Worm (Caenorhabditis elegans) whole organism, mixed stage, embryonic: ENCODE data around the gene K09D9.1.

ENCODE experiments used
- M03D4.4 ChIP-seq: sonication (generic microtip); optimal IDR thresholded peaks from 2 replicates; lab custom pipeline; 2017; ENCODE audit warnings: mild to moderate bottlenecking, missing genetic modification characterization, missing compliant biosample characterization
- bed-3 ChIP-seq: fragments of 200-800 bp; sonication (Bioruptor generic); optimal IDR thresholded peaks from 3 replicates; lab custom pipeline; 2018; ENCODE audit warnings: mild to moderate bottlenecking, missing genetic modification characterization, moderate library complexity, missing compliant biosample characterization
- blmp-1 ChIP-seq: fragments of 150-350 bp; optimal IDR thresholded peaks from 2 replicates; lab custom pipeline; 2014; ENCODE audit warnings: missing biosample characterization, missing genetic modification characterization
- ceh-39 ChIP-seq: fragments of 150-350 bp; optimal IDR thresholded peaks from 2 replicates; lab custom pipeline; 2014; ENCODE audit warnings: missing biosample characterization, missing genetic modification characterization
- ceh-43 ChIP-seq: fragments of 200-800 bp; sonication (Bioruptor generic); optimal IDR thresholded peaks from 2 replicates; lab custom pipeline; 2018; ENCODE audit warnings: mild to moderate bottlenecking, missing genetic modification characterization, moderate library complexity, missing compliant biosample characterization
- ceh-83 ChIP-seq: fragments of 200-800 bp; sonication (Bioruptor generic); optimal IDR thresholded peaks from 2 replicates; lab custom pipeline; 2018; ENCODE audit warnings: mild to moderate bottlenecking, missing genetic modification characterization, missing compliant biosample characterization
- ces-1 ChIP-seq: fragments of 150-350 bp; optimal IDR thresholded peaks from 2 replicates; lab custom pipeline; 2014; ENCODE audit warnings: missing biosample characterization, missing genetic modification reagents, missing genetic modification characterization
- cnd-1 ChIP-seq: fragments of 200-800 bp; sonication (Bioruptor generic); optimal IDR thresholded peaks from 2 replicates; lab custom pipeline; 2018; ENCODE audit warnings: mild to moderate bottlenecking, missing genetic modification characterization, missing compliant biosample characterization
- drap-1 ChIP-seq: fragments of 200-800 bp; sonication (Bioruptor generic); optimal IDR thresholded peaks from 3 replicates; lab custom pipeline; 2018; ENCODE audit warnings: mild to moderate bottlenecking, missing genetic modification characterization, missing compliant biosample characterization
- elt-3 ChIP-seq: fragments of 150-350 bp; optimal IDR thresholded peaks from 2 replicates; lab custom pipeline; 2014; ENCODE audit warnings: missing biosample characterization, missing genetic modification characterization
- flh-1 ChIP-seq: fragments of 200-800 bp; sonication (Bioruptor generic); optimal IDR thresholded peaks from 2 replicates; lab custom pipeline; 2018; ENCODE audit warnings: mild to moderate bottlenecking, missing genetic modification characterization, moderate library complexity, missing compliant biosample characterization
- ham-2 ChIP-seq: fragments of 200-800 bp; sonication (Bioruptor generic); optimal IDR thresholded peaks from 2 replicates; lab custom pipeline; 2018; ENCODE audit warnings: mild to moderate bottlenecking, missing genetic modification characterization, missing compliant biosample characterization
- hlh-1 ChIP-seq: fragments of 150-350 bp; optimal IDR thresholded peaks from 2 replicates; lab custom pipeline; 2014; ENCODE audit warnings: missing biosample characterization, missing genetic modification reagents, missing genetic modification characterization
- lin-13 ChIP-seq: fragments of 150-350 bp; optimal IDR thresholded peaks from 2 replicates; lab custom pipeline; 2014; ENCODE audit warnings: missing biosample characterization, missing genetic modification characterization
- lin-32 ChIP-seq: fragments of 200-800 bp; sonication (Bioruptor generic); optimal IDR thresholded peaks from 2 replicates; lab custom pipeline; 2018; ENCODE audit warnings: mild to moderate bottlenecking, missing genetic modification characterization, missing compliant biosample characterization
- mab-5 ChIP-seq: fragments of 150-350 bp; optimal IDR thresholded peaks from 2 replicates; lab custom pipeline; 2014; ENCODE audit warnings: missing biosample characterization, missing genetic modification characterization
- mep-1 ChIP-seq: fragments of 150-350 bp; optimal IDR thresholded peaks from 2 replicates; lab custom pipeline; 2017; ENCODE audit warnings: missing biosample characterization, missing genetic modification reagents, missing genetic modification characterization, inconsistent platforms
- mls-2 ChIP-seq: sonication (generic microtip); optimal IDR thresholded peaks from 2 replicates; lab custom pipeline; 2016; ENCODE audit warnings: mild to moderate bottlenecking, missing genetic modification characterization, moderate library complexity, missing compliant biosample characterization
- nhr-12 ChIP-seq: fragments of 150-350 bp; optimal IDR thresholded peaks from 2 replicates; lab custom pipeline; 2014; ENCODE audit warnings: missing biosample characterization, missing genetic modification characterization
- nhr-2 ChIP-seq: fragments of 150-350 bp; optimal IDR thresholded peaks from 2 replicates; lab custom pipeline; 2014; ENCODE audit warnings: missing biosample characterization, missing genetic modification characterization
- nhr-237 ChIP-seq: fragments of 150-350 bp; optimal IDR thresholded peaks from 2 replicates; lab custom pipeline; 2014; ENCODE audit warnings: missing biosample characterization, missing genetic modification characterization
- nhr-28 ChIP-seq: fragments of 150-350 bp; optimal IDR thresholded peaks from 2 replicates; lab custom pipeline; 2014; ENCODE audit warnings: missing biosample characterization, missing genetic modification characterization
- nhr-76 ChIP-seq: sonication (generic microtip); optimal IDR thresholded peaks from 2 replicates; lab custom pipeline; 2017; ENCODE audit warnings: missing biosample characterization, missing genetic modification characterization
- pha-4 ChIP-seq: fragments of 150-350 bp; optimal IDR thresholded peaks from 2 replicates; lab custom pipeline; 2018; ENCODE audit warnings: missing biosample characterization, missing genetic modification reagents, missing genetic modification characterization
- sem-2 ChIP-seq: fragments of 200-800 bp; sonication (Bioruptor generic); optimal IDR thresholded peaks from 2 replicates; lab custom pipeline; 2018; ENCODE audit warnings: mild to moderate bottlenecking, missing genetic modification characterization, missing compliant biosample characterization
- snpc-4 ChIP-seq: fragments of 150-350 bp; optimal IDR thresholded peaks from 2 replicates; lab custom pipeline; 2014; ENCODE audit warnings: missing biosample characterization, missing genetic modification characterization
- sptf-1 ChIP-seq: sonication (generic microtip); optimal IDR thresholded peaks from 2 replicates; lab custom pipeline; 2017; ENCODE audit warnings: mild to moderate bottlenecking, missing genetic modification characterization, moderate library complexity, missing compliant biosample characterization
- tbx-8 ChIP-seq: fragments of 200-800 bp; sonication (Bioruptor generic); optimal IDR thresholded peaks from 2 replicates; lab custom pipeline; 2018; ENCODE audit warnings: mild to moderate bottlenecking, missing genetic modification characterization, moderate library complexity, missing compliant biosample characterization
- unc-120 ChIP-seq: sonication (generic microtip); optimal IDR thresholded peaks from 2 replicates; lab custom pipeline; 2017; ENCODE audit warnings: missing genetic modification characterization, missing compliant biosample characterization; ENCODE audit not compliant: poor library complexity, severe bottlenecking
- unc-39 ChIP-seq: fragments of 150-350 bp; optimal IDR thresholded peaks from 2 replicates; lab custom pipeline; 2014; ENCODE audit warnings: missing biosample characterization, missing genetic modification characterization
- zip-8 ChIP-seq: fragments of 150-350 bp; optimal IDR thresholded peaks from 2 replicates; lab custom pipeline; 2014; ENCODE audit warnings: missing biosample characterization, missing genetic modification characterization
- ztf-11 ChIP-seq: fragments of 150-350 bp; optimal IDR thresholded peaks from 2 replicates; lab custom pipeline; 2014; ENCODE audit warnings: missing biosample characterization, missing genetic modification characterization

The K09D9.1 gene

DNA sequence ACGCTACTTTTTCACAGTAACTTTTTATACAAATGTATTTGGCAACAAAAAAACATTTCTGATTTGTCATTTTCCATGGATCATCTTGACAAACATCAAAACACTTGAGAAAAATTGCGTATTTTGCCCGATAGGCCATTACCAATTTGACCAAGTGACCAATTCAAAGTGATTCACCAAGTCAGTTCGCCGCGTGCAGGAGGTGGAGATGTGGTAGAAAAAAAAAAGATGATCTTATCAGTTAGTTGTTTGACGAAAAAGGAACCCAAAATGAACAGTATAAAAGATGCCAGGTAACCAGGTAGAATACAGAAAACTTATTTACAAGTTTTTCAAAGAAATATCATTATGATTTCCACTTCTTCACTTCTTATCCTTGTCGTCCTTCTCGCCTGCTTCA lies 35.8 kb upstream of the K09D9.1 start, which contains the start of gene nlp-27:
nlp-27 (plus strand) TSS at position 309 of the 400 bp plus-strand sequence.
- TF ChIP-seq nhr-12 (tag; lab: Kevin White, UChicago), result no peak
- TF ChIP-seq hlh-1 (tag; lab: Kevin White, UChicago), result no peak
- no peak for TF ChIP-seq cnd-1 (tag; lab: Kevin White, UChicago)
- TF ChIP-seq sptf-1 (tag; lab: Kevin White, UChicago), result no peak
- no peak for TF ChIP-seq ces-1 (GFP tag; lab: Kevin White, UChicago)
- no peak for TF ChIP-seq ham-2 (GFP tag; lab: Kevin White, UChicago)
- TF ChIP-seq ceh-43 (GFP tag; lab: Kevin White, UChicago), result no peak
- TF ChIP-seq blmp-1 (tag; lab: Kevin White, UChicago), result no peak
- no peak for TF ChIP-seq mab-5
- TF ChIP-seq ceh-83 (GFP tag; lab: Kevin White, UChicago), result no peak
- no peak for TF ChIP-seq nhr-76 (tag; lab: Kevin White, UChicago)
- no peak for TF ChIP-seq elt-3 (tag; lab: Kevin White, UChicago)
- no peak for TF ChIP-seq ztf-11 (tag; lab: Kevin White, UChicago)
- TF ChIP-seq sem-2 (GFP tag; lab: Kevin White, UChicago), result no peak
- no peak for TF ChIP-seq unc-39
- no peak for TF ChIP-seq lin-32 (GFP tag; lab: Kevin White, UChicago)
- TF ChIP-seq drap-1, result no peak
- no peak for TF ChIP-seq ceh-39 (tag; lab: Kevin White, UChicago)
- no peak for TF ChIP-seq mep-1
- TF ChIP-seq, all 35 proteins: peak for 0

DNA sequence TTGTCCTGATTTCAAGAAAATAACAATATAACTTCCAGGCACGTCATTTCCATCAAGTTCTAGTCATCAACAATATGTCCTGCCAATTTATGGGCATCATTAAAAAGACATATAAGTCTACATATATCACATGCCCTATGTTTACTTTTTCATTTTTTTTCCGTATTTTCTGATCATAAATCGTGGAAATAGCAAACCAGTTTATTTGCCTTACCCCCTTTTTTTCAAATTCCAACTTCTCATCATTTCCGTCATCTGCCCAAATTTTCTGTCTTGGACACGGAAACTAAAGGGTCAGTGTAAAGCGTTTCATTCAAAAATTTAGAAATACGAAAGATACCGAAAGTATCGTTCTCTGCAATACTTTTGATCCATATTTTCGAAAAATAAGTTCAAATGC lies 32.5 kb upstream of the K09D9.1 start:
- no peak for TF ChIP-seq lin-32 (GFP tag; lab: Kevin White, UChicago)

DNA sequence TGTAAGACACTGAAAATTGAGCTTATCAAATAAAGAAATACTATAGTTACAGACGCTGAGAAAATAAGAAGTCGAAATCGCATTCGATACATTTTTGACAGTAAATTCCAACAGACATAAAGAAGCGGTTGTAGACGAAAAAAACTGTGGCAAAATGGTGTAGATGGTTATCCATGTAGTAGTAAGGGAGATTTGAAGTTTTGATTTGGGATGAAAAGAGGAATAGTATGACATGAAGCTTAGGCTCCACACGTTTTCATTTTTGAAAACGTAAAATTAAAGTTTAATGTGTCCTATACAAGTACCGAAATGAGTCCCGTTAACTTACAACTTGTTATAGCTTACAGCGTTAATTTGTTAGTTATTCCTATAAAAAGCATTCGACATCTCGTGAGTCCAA lies 30.8 kb upstream of the K09D9.1 start, which contains the start of gene K09D9.9:
K09D9.9 (minus strand) TSS at position 101 of the 400 bp plus-strand sequence.
- no peak for TF ChIP-seq elt-3 (tag; lab: Kevin White, UChicago)
- no peak for TF ChIP-seq nhr-2
- TF ChIP-seq unc-39, result no peak
- TF ChIP-seq mep-1, result no peak
- TF ChIP-seq ztf-11 (tag; lab: Kevin White, UChicago), result no peak
- TF ChIP-seq ceh-43 (GFP tag; lab: Kevin White, UChicago), result no peak
- no peak for TF ChIP-seq pha-4 (tag; lab: Kevin White, UChicago)
- TF ChIP-seq bed-3 (GFP tag; lab: Kevin White, UChicago), result no peak
- TF ChIP-seq ces-1 (GFP tag; lab: Kevin White, UChicago), result no peak
- no peak for TF ChIP-seq zip-8 (tag; lab: Kevin White, UChicago)
- no peak for TF ChIP-seq nhr-28
- no peak for TF ChIP-seq snpc-4 (tag; lab: Kevin White, UChicago)
- no peak for TF ChIP-seq drap-1
- TF ChIP-seq tbx-8, result no peak
- no peak for TF ChIP-seq sptf-1 (tag; lab: Kevin White, UChicago)
- no peak for TF ChIP-seq unc-120 (tag; lab: Kevin White, UChicago)
- no peak for TF ChIP-seq lin-13
- no peak for TF ChIP-seq nhr-76 (tag; lab: Kevin White, UChicago)
- no peak for TF ChIP-seq nhr-237 (tag; lab: Kevin White, UChicago)
- TF ChIP-seq nhr-12 (tag; lab: Kevin White, UChicago), result no peak

DNA sequence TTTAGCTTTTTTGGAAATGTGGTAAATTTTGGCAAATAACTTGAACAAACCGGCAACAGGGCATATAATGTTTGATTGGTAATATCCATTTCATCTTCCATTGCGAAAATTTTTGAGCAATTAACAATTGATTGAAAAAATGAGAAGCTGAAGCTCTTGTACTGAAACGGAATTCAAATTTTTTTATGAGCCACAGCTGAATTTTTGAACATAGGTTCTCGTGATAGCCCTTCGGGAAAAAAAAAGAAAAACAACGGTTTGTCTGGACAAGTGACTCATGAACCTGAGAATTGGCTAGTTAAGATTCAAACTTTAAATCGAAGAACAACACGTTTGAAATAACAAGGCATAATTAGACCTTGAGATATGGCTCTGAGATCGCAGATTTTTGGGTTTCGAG lies 29.0 kb upstream of the K09D9.1 start, which contains the start of gene srx-62:
srx-62 (minus strand) TSS at position 101 of the 400 bp plus-strand sequence.
- TF ChIP-seq snpc-4 (tag; lab: Kevin White, UChicago) (no peak), ceh-83 (GFP tag; lab: Kevin White, UChicago) (no peak), hlh-1 (tag; lab: Kevin White, UChicago) (no peak), pha-4 (tag; lab: Kevin White, UChicago) (no peak), mab-5 (no peak), ztf-11 (tag; lab: Kevin White, UChicago) (no peak), mls-2 (tag; lab: Kevin White, UChicago) (no peak), nhr-2 (no peak), sptf-1 (tag; lab: Kevin White, UChicago) (no peak), nhr-28 (no peak), nhr-237 (tag; lab: Kevin White, UChicago) (no peak), lin-13 (no peak), ces-1 (GFP tag; lab: Kevin White, UChicago) (no peak), flh-1 (GFP tag; lab: Kevin White, UChicago) (no peak), nhr-76 (tag; lab: Kevin White, UChicago) (no peak), M03D4.4 (tag; lab: Kevin White, UChicago) (no peak)
